Worm (Caenorhabditis elegans) whole organism, L4 larva: ENCODE data around the gene gob-1.

Source experiments
- D1046.2 ChIP-seq: fragments of 200-800 bp; sonication (Bioruptor generic); IDR thresholded peaks from 2 replicates; pipeline ENCODE4 v1.3.6; 2022; ENCODE audit warnings: missing genetic modification characterization, missing compliant biosample characterization
- F26F4.8 ChIP-seq: fragments of 200-800 bp; sonication (Bioruptor generic); conservative IDR thresholded peaks from 2 replicates; pipeline ENCODE4 v1.3.6; 2022; ENCODE audit warnings: missing genetic modification characterization, missing compliant biosample characterization
- T20F7.1 ChIP-seq: fragments of 200-800 bp; sonication (Bioruptor generic); optimal IDR thresholded peaks from 2 replicates; lab custom pipeline; 2018; ENCODE audit warnings: mild to moderate bottlenecking, missing genetic modification characterization, missing compliant biosample characterization
- T26A8.4 ChIP-seq: fragments of 200-800 bp; sonication (Bioruptor generic); IDR thresholded peaks from 2 replicates; pipeline ENCODE4 v1.3.6; 2022; ENCODE audit warnings: missing genetic modification characterization, missing compliant biosample characterization
- Y75B8A.6 ChIP-seq: fragments of 200-800 bp; sonication (Bioruptor generic); IDR thresholded peaks from 2 replicates; pipeline ENCODE4 v1.3.6; 2022; ENCODE audit warnings: missing genetic modification reagents, missing genetic modification characterization, missing compliant biosample characterization
- ZK337.2 ChIP-seq: fragments of 200-800 bp; sonication (Bioruptor generic); IDR thresholded peaks from 2 replicates; pipeline ENCODE4 v1.3.6; 2022; ENCODE audit warnings: missing genetic modification reagents, missing genetic modification characterization, missing compliant biosample characterization
- ZK546.5 ChIP-seq, 2 experiments: sonication (generic microtip); optimal IDR thresholded peaks; 2 replicates each; lab custom pipeline; 2017; ENCODE audit warnings: missing biosample characterization in 2 of 2, missing genetic modification characterization in 2 of 2
- aha-1 ChIP-seq: fragments of 150-350 bp; peaks from one replicate; lab custom pipeline; 2014; ENCODE audit warnings: missing biosample characterization, missing genetic modification characterization
- arid-1 ChIP-seq: fragments of 200-800 bp; sonication (Bioruptor generic); conservative IDR thresholded peaks from 2 replicates; pipeline ENCODE4 v1.3.6; 2022; ENCODE audit warnings: missing genetic modification reagents, missing genetic modification characterization, missing compliant biosample characterization
- attf-4 ChIP-seq: sonication (generic microtip); optimal IDR thresholded peaks from 3 replicates; lab custom pipeline; 2017; ENCODE audit warnings: missing biosample characterization, missing genetic modification characterization
- ceh-62 ChIP-seq: sonication (generic microtip); optimal IDR thresholded peaks from 2 replicates; lab custom pipeline; 2017; ENCODE audit warnings: missing biosample characterization, missing genetic modification characterization
- ceh-82 ChIP-seq: sonication (generic microtip); optimal IDR thresholded peaks from 2 replicates; lab custom pipeline; 2017; ENCODE audit warnings: missing biosample characterization, missing genetic modification characterization
- daf-12 ChIP-seq: fragments of 150-350 bp; optimal IDR thresholded peaks from 2 replicates; lab custom pipeline; 2014; ENCODE audit warnings: missing biosample characterization, missing genetic modification reagents, missing genetic modification characterization
- daf-16 ChIP-seq, 3 experiments: sonication (generic microtip); optimal IDR thresholded peaks; 2 replicates each; lab custom pipeline; 2016 to 2017; ENCODE audit warnings: missing genetic modification characterization in 3 of 3, missing genetic modification reagents in 3 of 3, mild to moderate bottlenecking in 2 of 3, missing compliant biosample characterization in 2 of 3, missing biosample characterization in 1 of 3, moderate library complexity in 1 of 3
- daf-19 ChIP-seq: fragments of 200-800 bp; sonication (Bioruptor generic); conservative IDR thresholded peaks from 2 replicates; pipeline ENCODE4 v1.3.6; 2022; ENCODE audit warnings: missing genetic modification characterization, missing compliant biosample characterization
- dmd-6 ChIP-seq: fragments of 200-800 bp; sonication (Bioruptor generic); IDR thresholded peaks from 2 replicates; pipeline ENCODE4 v1.3.6; 2022; ENCODE audit warnings: missing genetic modification reagents, missing genetic modification characterization, missing compliant biosample characterization
- dmd-9 ChIP-seq: fragments of 200-800 bp; sonication (Bioruptor generic); IDR thresholded peaks from 2 replicates; pipeline ENCODE4 v1.3.6; 2022; ENCODE audit warnings: missing genetic modification reagents, missing genetic modification characterization, missing compliant biosample characterization
- dpl-1 ChIP-seq: fragments of 150-350 bp; optimal IDR thresholded peaks from 2 replicates; lab custom pipeline; 2014; ENCODE audit warnings: missing biosample characterization, missing genetic modification reagents, missing genetic modification characterization
- dve-1 ChIP-seq: sonication (generic microtip); optimal IDR thresholded peaks from 2 replicates; lab custom pipeline; 2017; ENCODE audit warnings: antibody characterized with exemption, mild to moderate bottlenecking, missing genetic modification characterization, missing compliant biosample characterization; ENCODE audit not compliant: insufficient read depth
- egl-43 ChIP-seq: fragments of 200-800 bp; sonication (Bioruptor generic); IDR thresholded peaks from 2 replicates; pipeline ENCODE4 v1.3.6; 2022; ENCODE audit warnings: missing genetic modification reagents, missing genetic modification characterization, missing compliant biosample characterization
- fos-1 ChIP-seq: fragments of 150-350 bp; optimal IDR thresholded peaks from 2 replicates; lab custom pipeline; 2014; ENCODE audit warnings: missing biosample characterization, missing genetic modification characterization
- hif-1 ChIP-seq, 2 experiments: sonication (generic microtip); optimal IDR thresholded peaks; 2 replicates each; lab custom pipeline; 2016 to 2017; ENCODE audit warnings: missing compliant biosample characterization in 2 of 2, missing genetic modification characterization in 2 of 2, missing genetic modification reagents in 2 of 2, missing genotype in 2 of 2, mild to moderate bottlenecking in 1 of 2
- hlh-11 ChIP-seq: fragments of 200-800 bp; sonication (Bioruptor generic); optimal IDR thresholded peaks from 2 replicates; lab custom pipeline; 2018; ENCODE audit warnings: mild to moderate bottlenecking, missing genetic modification characterization, missing compliant biosample characterization
- lin-39 ChIP-seq: fragments of 150-350 bp; optimal IDR thresholded peaks from 2 replicates; lab custom pipeline; 2014; ENCODE audit warnings: missing biosample characterization, missing genetic modification reagents, missing genetic modification characterization
- madf-5 ChIP-seq, 2 experiments: fragments of 200-800 bp; sonication (Bioruptor generic); IDR thresholded peaks; 2 replicates each; pipeline ENCODE4 v1.3.6; 2022; ENCODE audit warnings: missing compliant biosample characterization in 2 of 2, missing genetic modification characterization in 2 of 2
- mxl-2 ChIP-seq: fragments of 200-800 bp; sonication (Bioruptor generic); conservative IDR thresholded peaks from 2 replicates; pipeline ENCODE4 v1.3.6; 2022; ENCODE audit warnings: missing genetic modification reagents, missing genetic modification characterization, missing compliant biosample characterization
- mxl-3 ChIP-seq: fragments of 200-800 bp; sonication (Bioruptor generic); optimal IDR thresholded peaks from 2 replicates; lab custom pipeline; 2018; ENCODE audit warnings: mild to moderate bottlenecking, missing genetic modification characterization, missing compliant biosample characterization
- nhr-10 ChIP-seq: fragments of 150-350 bp; optimal IDR thresholded peaks from 2 replicates; lab custom pipeline; 2014; ENCODE audit warnings: missing biosample characterization, missing genetic modification characterization
- nhr-237 ChIP-seq: sonication (generic microtip); optimal IDR thresholded peaks from 2 replicates; lab custom pipeline; 2017; ENCODE audit warnings: missing biosample characterization, missing genetic modification characterization
- nhr-25 ChIP-seq: sonication (generic microtip); optimal IDR thresholded peaks from 2 replicates; lab custom pipeline; 2017; ENCODE audit warnings: missing genetic modification characterization, mild to moderate bottlenecking, missing compliant biosample characterization, antibody characterized with exemption, moderate library complexity, borderline replicate concordance; ENCODE audit not compliant: insufficient read depth
- nhr-41 ChIP-seq: fragments of 200-800 bp; sonication (Bioruptor generic); IDR thresholded peaks from 2 replicates; pipeline ENCODE4 v1.3.6; 2022; ENCODE audit warnings: missing genetic modification reagents, missing genetic modification characterization, missing compliant biosample characterization
- nhr-42 ChIP-seq: fragments of 200-800 bp; sonication (Bioruptor generic); IDR thresholded peaks from 2 replicates; pipeline ENCODE4 v1.3.6; 2022; ENCODE audit warnings: missing genetic modification characterization, missing compliant biosample characterization
- pha-4 ChIP-seq, 2 experiments: fragments of 150-350 bp in 1 of 2; fragments of 200-800 bp in 1 of 2; sonication (Bioruptor generic) in 1 of 2; IDR thresholded peaks in 1 of 2; optimal IDR thresholded peaks in 1 of 2; 2 replicates each; pipeline versions ENCODE4 v1.3.6 to Lab custom; 2014 to 2022; ENCODE audit warnings: missing genetic modification characterization in 2 of 2, missing genetic modification reagents in 2 of 2, missing biosample characterization in 1 of 2, missing compliant biosample characterization in 1 of 2
- php-3 ChIP-seq: fragments of 200-800 bp; sonication (Bioruptor generic); IDR thresholded peaks from 2 replicates; pipeline ENCODE4 v1.3.6; 2022; ENCODE audit warnings: missing genetic modification reagents, missing genetic modification characterization, missing compliant biosample characterization
- rbr-2 ChIP-seq: sonication (generic microtip); optimal IDR thresholded peaks from 2 replicates; lab custom pipeline; 2016; ENCODE audit warnings: missing genotype, missing genetic modification characterization, missing compliant biosample characterization
- saeg-2 ChIP-seq: fragments of 200-800 bp; sonication (Bioruptor generic); IDR thresholded peaks from 2 replicates; pipeline ENCODE4 v1.3.6; 2022; ENCODE audit warnings: missing genetic modification reagents, missing genetic modification characterization, missing compliant biosample characterization
- set-16 ChIP-seq: fragments of 200-800 bp; sonication (Bioruptor generic); IDR thresholded peaks from 2 replicates; pipeline ENCODE4 v1.3.6; 2022; ENCODE audit warnings: missing genetic modification reagents, missing genetic modification characterization, missing compliant biosample characterization
- skn-1 ChIP-seq: fragments of 150-350 bp; optimal IDR thresholded peaks from 2 replicates; lab custom pipeline; 2014; ENCODE audit warnings: missing biosample characterization, missing genetic modification characterization
- spr-1 ChIP-seq: sonication (generic microtip); optimal IDR thresholded peaks from 2 replicates; lab custom pipeline; 2016; ENCODE audit warnings: mild to moderate bottlenecking, missing genetic modification characterization, missing compliant biosample characterization
- tag-97 ChIP-seq: fragments of 200-800 bp; sonication (Bioruptor generic); IDR thresholded peaks from 2 replicates; pipeline ENCODE4 v1.3.6; 2022; ENCODE audit warnings: missing genetic modification characterization, missing compliant biosample characterization
- tra-1 ChIP-seq: fragments of 200-800 bp; sonication (Bioruptor generic); IDR thresholded peaks from 2 replicates; pipeline ENCODE4 v1.3.6; 2022; ENCODE audit warnings: missing genetic modification reagents, missing genetic modification characterization, missing compliant biosample characterization
- unc-130 ChIP-seq: sonication (generic microtip); optimal IDR thresholded peaks from 2 replicates; lab custom pipeline; 2016; ENCODE audit warnings: missing genetic modification reagents, missing genetic modification characterization, missing compliant biosample characterization
- unc-62 ChIP-seq, 3 experiments: fragments of 150-350 bp in 1 of 3; sonication (generic microtip); optimal IDR thresholded peaks in 2 of 3; peaks in 1 of 3; 1 replicate in 1 of 3; 2 replicates in 2 of 3; lab custom pipeline; 2014 to 2017; ENCODE audit warnings: missing biosample characterization in 3 of 3, missing genetic modification characterization in 3 of 3, missing genetic modification reagents in 3 of 3, missing genotype in 1 of 3
- zag-1 ChIP-seq: fragments of 150-350 bp; optimal IDR thresholded peaks from 2 replicates; lab custom pipeline; 2014; ENCODE audit warnings: missing biosample characterization, missing genetic modification characterization
- zfp-2 ChIP-seq: sonication (generic microtip); optimal IDR thresholded peaks from 2 replicates; lab custom pipeline; 2016; ENCODE audit warnings: mild to moderate bottlenecking, missing genetic modification characterization, missing compliant biosample characterization
- ztf-11 ChIP-seq: fragments of 150-350 bp; optimal IDR thresholded peaks from 2 replicates; lab custom pipeline; 2014; ENCODE audit warnings: missing biosample characterization, missing genetic modification characterization
- ztf-7 ChIP-seq: fragments of 150-350 bp; optimal IDR thresholded peaks from 2 replicates; lab custom pipeline; 2014; ENCODE audit warnings: missing biosample characterization, missing genetic modification characterization

Gene gob-1

DNA sequence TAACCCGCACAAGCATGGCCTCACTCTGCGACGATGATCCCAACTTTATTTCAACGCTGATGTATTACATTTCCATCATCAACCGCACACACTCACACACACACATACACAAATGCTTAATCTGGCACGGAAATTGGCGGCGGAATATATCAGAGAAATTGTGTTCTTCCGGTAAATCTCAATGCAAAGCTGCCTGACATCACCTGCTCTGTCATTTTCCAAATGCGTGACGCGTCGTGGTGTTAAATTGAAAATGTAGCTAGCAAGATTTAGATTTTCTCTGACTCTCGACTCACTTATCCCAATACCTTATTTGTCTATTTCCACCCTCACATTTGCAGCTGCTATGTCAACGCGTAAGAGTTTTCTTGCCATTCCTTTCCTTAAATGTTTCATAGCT is 45.9 kb downstream of the gob-1 start:
- TF ChIP-seq fos-1 (tag; lab: Kevin White, UChicago) (no peak), aha-1 (tag; lab: Kevin White, UChicago) (peak; percentile 62)

ce11 chrX:15541437-15541836 is 48.0 kb downstream of the gob-1 start:
- no peak for TF ChIP-seq saeg-2
- TF ChIP-seq unc-62 (GFP tag; optimal IDR thresholded peaks at IDR 0.05 in 1 of 2; lab: Kevin White, UChicago), result peak in 1 of 2 experiments; percentile 0
- TF ChIP-seq unc-62 (tag; optimal IDR thresholded peaks at IDR 0.05; lab: Kevin White, UChicago), result no peak
- TF ChIP-seq, all 104 proteins: peak for 1

DNA sequence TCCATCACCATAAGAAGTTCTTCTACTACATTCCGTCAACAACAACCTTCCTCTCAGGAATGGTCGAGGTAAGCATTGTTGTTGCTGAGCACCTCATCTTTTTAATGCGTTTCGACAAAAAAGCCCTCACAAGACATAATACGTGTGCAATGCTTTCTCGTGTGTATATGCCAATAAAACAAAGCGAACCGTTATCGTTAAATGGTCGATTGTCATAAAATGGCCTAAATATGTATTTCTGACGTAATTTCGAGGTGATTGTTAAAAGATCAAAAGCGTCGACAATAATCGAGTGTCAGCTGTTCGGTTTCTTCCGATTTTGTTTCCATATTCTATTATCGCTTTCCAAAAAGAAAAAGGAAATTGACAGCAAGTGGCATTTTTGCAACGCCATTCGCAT is 51.3 kb downstream of the gob-1 start:
- TF ChIP-seq ceh-82 (tag; lab: Kevin White, UChicago) (no peak), daf-16 (GFP tag; optimal IDR thresholded peaks at IDR 0.05; lab: Kevin White, UChicago) (no peak), daf-16 (tag; optimal IDR thresholded peaks at IDR 0.05; lab: Kevin White, UChicago) (peak; percentile 21), set-16 (no peak), egl-43 (GFP tag; lab: Robert Waterston, UW) (no peak), dpl-1 (GFP tag; lab: Kevin White, UChicago) (no peak), dmd-9 (GFP tag; lab: Robert Waterston, UW) (no peak), nhr-10 (tag; lab: Kevin White, UChicago) (no peak), mxl-2 (no peak), T26A8.4 (GFP tag; lab: Robert Waterston, UW) (no peak), php-3 (GFP tag; lab: Robert Waterston, UW) (peak; percentile 94), hif-1 (tag; optimal IDR thresholded peaks at IDR 0.05; lab: Kevin White, UChicago) (no peak), hlh-11 (peak; percentile 68), pha-4 (GFP tag; IDR thresholded peaks at IDR 0.05; lab: Robert Waterston, UW) (no peak), pha-4 (tag; optimal IDR thresholded peaks at IDR 0.05; lab: Kevin White, UChicago) (no peak), ztf-11 (tag; lab: Kevin White, UChicago) (no peak), dmd-6 (peak; percentile 86), attf-4 (tag; lab: Kevin White, UChicago) (no peak), nhr-42 (GFP tag; lab: Robert Waterston, UW) (no peak), skn-1 (tag; lab: Kevin White, UChicago) (no peak), daf-19 (GFP tag; lab: Robert Waterston, UW) (no peak), fos-1 (tag; lab: Kevin White, UChicago) (no peak), arid-1 (no peak), zag-1 (tag; lab: Kevin White, UChicago) (no peak), D1046.2 (GFP tag; lab: Robert Waterston, UW) (no peak), nhr-41 (GFP tag; lab: Robert Waterston, UW) (no peak), F26F4.8 (no peak), ztf-7 (tag; lab: Kevin White, UChicago) (no peak), madf-5 (GFP tag; IDR thresholded peaks at IDR 0.05; lab: Robert Waterston, UW) (no peak), daf-12 (tag; lab: Kevin White, UChicago) (no peak), tra-1 (GFP tag; lab: Robert Waterston, UW) (peak; percentile 63), ZK546.5 (tag; optimal IDR thresholded peaks at IDR 0.05; lab: Kevin White, UChicago) (no peak), nhr-237 (no peak), zfp-2 (no peak), ZK337.2 (no peak), rbr-2 (tag; lab: Kevin White, UChicago) (no peak), nhr-25 (tag; lab: Kevin White, UChicago) (no peak), lin-39 (tag; lab: Kevin White, UChicago) (no peak), mxl-3 (GFP tag; lab: Kevin White, UChicago) (no peak), Y75B8A.6 (GFP tag; lab: Robert Waterston, UW) (no peak), ceh-62 (tag; lab: Kevin White, UChicago) (no peak), dve-1 (tag; lab: Kevin White, UChicago) (peak; percentile 69), spr-1 (no peak), T20F7.1 (GFP tag; lab: Kevin White, UChicago) (no peak), unc-130 (GFP tag; lab: Kevin White, UChicago) (no peak), tag-97 (no peak)
